Worm (Caenorhabditis elegans): ENCODE results near the gene spe-49.

- no peak for TF ChIP-seq T22C8.4 (GFP tag; IDR thresholded peaks at IDR 0.05)
- TF ChIP-seq flt-1 (GFP tag; IDR thresholded peaks at IDR 0.05): no peak
- TF ChIP-seq tab-1 (GFP tag; IDR thresholded peaks at IDR 0.05): 0 out of 2 replicates have a peak, but pooled peaks have one; percentile 9
- no peak for TF ChIP-seq cog-1 (tag; optimal IDR thresholded peaks at IDR 0.05)
- no peak for TF ChIP-seq med-1 (GFP tag; optimal IDR thresholded peaks at IDR 0.05; ENCODE audit: insufficient read depth)
- TF ChIP-seq klf-2 (GFP tag; conservative IDR thresholded peaks at IDR 0.05): no peak
- no peak for TF ChIP-seq ztf-29 (GFP tag; IDR thresholded peaks at IDR 0.05)
- TF ChIP-seq ref-1 (GFP tag; conservative IDR thresholded peaks at IDR 0.05): no peak
- TF ChIP-seq ztf-23 (GFP tag; IDR thresholded peaks at IDR 0.05): no peak
Measured at ce11 chrV:6246454-6246981, 34.6 kb upstream of the spe-49 start, which contains the start of gene dmd-7.
